Worm (Caenorhabditis elegans) whole organism, young adult: Measurements from ENCODE around the gene gbh-2.

ENCODE experiments used
- F49E8.2 ChIP-seq: sonication (generic microtip); optimal IDR thresholded peaks from 3 replicates; lab custom pipeline; 2017; ENCODE audit warnings: missing genetic modification characterization, mild to moderate bottlenecking, missing compliant biosample characterization, antibody characterized with exemption, moderate library complexity; ENCODE audit not compliant: insufficient read depth
- nfya-1 ChIP-seq: sonication (generic microtip); optimal IDR thresholded peaks from 2 replicates; lab custom pipeline; 2017; ENCODE audit warnings: antibody characterized with exemption, missing compliant biosample characterization, missing genetic modification characterization, borderline replicate concordance; ENCODE audit not compliant: insufficient read depth
- ztf-28 ChIP-seq: fragments of 200-800 bp; sonication (Bioruptor generic); IDR thresholded peaks from 2 replicates; pipeline ENCODE4 v1.3.6; 2022; ENCODE audit warnings: missing genetic modification reagents, missing genetic modification characterization, missing compliant biosample characterization

DNA sequence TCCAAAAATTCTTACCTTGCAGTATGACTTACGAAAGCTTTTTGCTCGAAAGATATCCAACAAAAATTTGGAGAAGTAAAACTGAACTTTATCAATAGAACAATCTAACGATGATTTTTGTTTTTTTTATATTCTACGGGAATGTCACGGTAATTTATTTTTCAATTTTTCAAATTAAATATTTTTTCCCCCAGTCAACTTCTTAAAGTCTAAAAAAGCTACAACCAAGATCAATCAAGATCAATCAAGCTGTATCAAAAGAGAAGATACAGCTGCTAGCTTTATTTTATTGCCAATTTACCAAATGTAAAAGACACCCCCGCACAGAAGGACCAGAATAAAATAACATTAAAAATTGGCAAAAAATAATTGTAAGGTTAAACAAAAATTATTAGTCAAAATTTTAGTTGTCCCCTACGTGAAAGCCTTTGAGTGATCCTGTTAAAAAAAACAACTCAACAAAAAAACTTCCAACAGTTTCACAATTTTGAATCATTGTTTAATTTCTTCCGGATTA, 10.3 kb upstream of the gbh-2 start, which contains the start of the genes M05D6.1 and M05D6.3:
- no peak for TF ChIP-seq nfya-1
- TF ChIP-seq F49E8.2, result no peak
- TF ChIP-seq ztf-28 (GFP tag; lab: Robert Waterston, UW), result no peak
